Worm (Caenorhabditis elegans): ENCODE measurements around the gene F56A8.8.
A peak's percentile ranks its signal among the peaks of the same experiment; 100 is the strongest.

- TF ChIP-seq fkh-10 (GFP tag; optimal IDR thresholded peaks at IDR 0.05) (peak; percentile 26), pha-4 (GFP tag; IDR thresholded peaks at IDR 0.05) (no peak), pha-4 (tag; optimal IDR thresholded peaks at IDR 0.05) (no peak), R02D3.7 (tag; optimal IDR thresholded peaks at IDR 0.05) (no peak), ZK546.5 (tag; optimal IDR thresholded peaks at IDR 0.05) (no peak), nhr-48 (tag; optimal IDR thresholded peaks at IDR 0.05) (no peak), tag-97 (GFP tag; IDR thresholded peaks at IDR 0.05) (no peak), ces-1 (GFP tag; optimal IDR thresholded peaks at IDR 0.05) (no peak), egl-27 (tag; optimal IDR thresholded peaks at IDR 0.05) (no peak), nhr-102 (tag; optimal IDR thresholded peaks at IDR 0.05) (no peak), lin-15B (tag; optimal IDR thresholded peaks at IDR 0.05) (no peak), zag-1 (tag; optimal IDR thresholded peaks at IDR 0.05) (no peak), ztf-7 (tag; optimal IDR thresholded peaks at IDR 0.05) (no peak)
Observed at ce11 chrIII:13277881-13278500, 7.5 kb upstream of the F56A8.8 start.

Data from whole organism, L4 larva.